Fruit fly (Drosophila melanogaster) whole organism, embryonic: Measurements from ENCODE around the gene msb1l.

Experiments used
- BtbVII ChIP-seq: fragments of 200-800 bp; sonication (Bioruptor generic); optimal IDR thresholded peaks from 3 replicates; lab custom pipeline; 2017; ENCODE audit warnings: missing biosample characterization, mild to moderate bottlenecking, missing genetic modification characterization
- CG10366 ChIP-seq: fragments of 200-800 bp; sonication (Bioruptor generic); IDR thresholded peaks from 2 replicates; pipeline ENCODE4 v1.3.6; 2022; ENCODE audit warnings: missing biosample characterization, missing genetic modification characterization
- CG11456 ChIP-seq: fragments of 200-800 bp; sonication (Bioruptor generic); IDR thresholded peaks from 3 replicates; pipeline ENCODE4 v1.3.6; 2022; ENCODE audit warnings: missing biosample characterization, missing genetic modification characterization
- CG11696 ChIP-seq: fragments of 200-800 bp; sonication (Bioruptor generic); IDR thresholded peaks from 2 replicates; pipeline ENCODE4 v1.3.6; 2022; ENCODE audit warnings: missing biosample characterization, missing genetic modification characterization
- CG1233 ChIP-seq: fragments of 200-800 bp; sonication (Bioruptor generic); optimal IDR thresholded peaks from 4 replicates; lab custom pipeline; 2018; ENCODE audit warnings: missing biosample characterization, mild to moderate bottlenecking, missing genetic modification characterization
- CG12942 ChIP-seq: fragments of 200-800 bp; sonication (Bioruptor generic); optimal IDR thresholded peaks from 3 replicates; lab custom pipeline; 2016; ENCODE audit warnings: missing biosample characterization, missing genetic modification characterization
- CG13296 ChIP-seq: fragments of 200-800 bp; sonication (Bioruptor generic); optimal IDR thresholded peaks from 3 replicates; lab custom pipeline; 2018; ENCODE audit warnings: missing biosample characterization, mild to moderate bottlenecking, missing genetic modification characterization
- CG13894 ChIP-seq: fragments of 200-800 bp; sonication (Bioruptor generic); optimal IDR thresholded peaks from 3 replicates; lab custom pipeline; 2018; ENCODE audit warnings: missing biosample characterization, mild to moderate bottlenecking, missing genetic modification characterization, moderate library complexity
- CG16863 ChIP-seq: fragments of 200-800 bp; sonication (Bioruptor generic); optimal IDR thresholded peaks from 3 replicates; lab custom pipeline; 2016; ENCODE audit warnings: missing biosample characterization, missing genetic modification characterization
- CG17328 ChIP-seq: fragments of 200-800 bp; sonication (Bioruptor generic); IDR thresholded peaks from 2 replicates; pipeline ENCODE4 v1.3.6; 2022; ENCODE audit warnings: missing biosample characterization, missing genetic modification characterization
- CG30020 ChIP-seq: fragments of 200-800 bp; optimal IDR thresholded peaks from 2 replicates; lab custom pipeline; 2019; ENCODE audit warnings: missing biosample characterization, mild to moderate bottlenecking, missing genetic modification characterization, moderate library complexity
- CG7271 ChIP-seq: fragments of 200-800 bp; sonication (Bioruptor generic); optimal IDR thresholded peaks from 2 replicates; lab custom pipeline; 2018; ENCODE audit warnings: missing biosample characterization, mild to moderate bottlenecking, missing genetic modification characterization, moderate library complexity
- CG7556 ChIP-seq: fragments of 200-800 bp; sonication (Bioruptor generic); optimal IDR thresholded peaks from 2 replicates; lab custom pipeline; 2017; ENCODE audit warnings: missing biosample characterization, mild to moderate bottlenecking, missing genetic modification characterization
- D19B ChIP-seq: fragments of 200-800 bp; sonication (Bioruptor generic); optimal IDR thresholded peaks from 2 replicates; lab custom pipeline; 2017; ENCODE audit warnings: missing biosample characterization, mild to moderate bottlenecking, missing genetic modification characterization
- ERR ChIP-seq: fragments of 200-800 bp; sonication (Bioruptor generic); optimal IDR thresholded peaks from 2 replicates; lab custom pipeline; 2016; ENCODE audit warnings: missing biosample characterization, missing genetic modification characterization
- Fer2 ChIP-seq: fragments of 200-800 bp; sonication (Bioruptor generic); optimal IDR thresholded peaks from 2 replicates; lab custom pipeline; 2018; ENCODE audit warnings: missing biosample characterization, mild to moderate bottlenecking, missing genetic modification characterization, moderate library complexity
- HmgD ChIP-seq: fragments of 200-800 bp; sonication (Bioruptor generic); optimal IDR thresholded peaks from 3 replicates; lab custom pipeline; 2016; ENCODE audit warnings: missing biosample characterization, missing genetic modification characterization
- Hr51 ChIP-seq, 2 experiments: fragments of 200-800 bp; sonication (Bioruptor generic); optimal IDR thresholded peaks; 2 replicates in 1 of 2; 3 replicates in 1 of 2; lab custom pipeline; 2016 to 2018; ENCODE audit warnings: missing biosample characterization in 2 of 2, missing genetic modification characterization in 2 of 2, mild to moderate bottlenecking in 1 of 2, moderate library complexity in 1 of 2
- Max ChIP-seq: fragments of 200-800 bp; sonication (Bioruptor generic); optimal IDR thresholded peaks from 2 replicates; lab custom pipeline; 2016; ENCODE audit warnings: missing biosample characterization, mild to moderate bottlenecking, missing genetic modification characterization
- Med ChIP-seq: fragments of 200-800 bp; sonication (Bioruptor generic); peaks from one replicate; lab custom pipeline; 2016; ENCODE audit warnings: missing biosample characterization, missing genetic modification characterization, mild to moderate bottlenecking, inconsistent platforms, moderate library complexity
- Opbp ChIP-seq: fragments of 200-800 bp; sonication (Bioruptor generic); IDR thresholded peaks from 3 replicates; pipeline ENCODE4 v1.3.6; 2022; ENCODE audit warnings: missing biosample characterization, missing genetic modification characterization; ENCODE audit not compliant: partially characterized antibody
- ab ChIP-seq: fragments of 200-800 bp; sonication (Bioruptor generic); optimal IDR thresholded peaks from 2 replicates; lab custom pipeline; 2016; ENCODE audit warnings: missing biosample characterization, missing genetic modification characterization
- az2 ChIP-seq: fragments of 200-800 bp; sonication (Bioruptor generic); optimal IDR thresholded peaks from 3 replicates; lab custom pipeline; 2016; ENCODE audit warnings: missing biosample characterization, missing genetic modification characterization
- cato ChIP-seq: fragments of 200-800 bp; sonication (Bioruptor generic); optimal IDR thresholded peaks from 2 replicates; lab custom pipeline; 2016; ENCODE audit warnings: missing biosample characterization, missing genetic modification characterization, borderline replicate concordance
- danr ChIP-seq: fragments of 200-800 bp; sonication (Bioruptor generic); IDR thresholded peaks from 2 replicates; pipeline ENCODE4 v1.3.6; 2022; ENCODE audit warnings: missing biosample characterization, missing genetic modification characterization
- dimm ChIP-seq: fragments of 200-800 bp; sonication (Bioruptor generic); IDR thresholded peaks from 2 replicates; pipeline ENCODE4 v1.3.6; 2022; ENCODE audit warnings: missing biosample characterization, missing genetic modification characterization
- dpn ChIP-seq, 2 experiments: fragments of 200-800 bp; sonication (Bioruptor generic); optimal IDR thresholded peaks; 3 replicates each; lab custom pipeline; 2016; ENCODE audit warnings: missing biosample characterization in 2 of 2, missing genetic modification characterization in 2 of 2
- dysf ChIP-seq: fragments of 200-800 bp; sonication (Bioruptor generic); IDR thresholded peaks from 3 replicates; pipeline ENCODE4 v1.3.6; 2022; ENCODE audit warnings: missing biosample characterization, missing genetic modification characterization
- eve ChIP-seq, 2 experiments: fragments of >200 bp; optimal IDR thresholded peaks; 2 replicates each; lab custom pipeline; 2017; ENCODE audit warnings: missing biosample characterization in 2 of 2, missing genetic modification characterization in 2 of 2
- exex ChIP-seq: fragments of 200-800 bp; sonication (Bioruptor generic); optimal IDR thresholded peaks from 4 replicates; lab custom pipeline; 2018; ENCODE audit warnings: missing biosample characterization, mild to moderate bottlenecking, missing genetic modification characterization, moderate library complexity
- fd3F ChIP-seq: fragments of 200-800 bp; sonication (Bioruptor generic); optimal IDR thresholded peaks from 2 replicates; lab custom pipeline; 2018; ENCODE audit warnings: missing biosample characterization, mild to moderate bottlenecking, missing genetic modification characterization, moderate library complexity
- gem ChIP-seq: fragments of 200-800 bp; sonication (Bioruptor generic); optimal IDR thresholded peaks from 2 replicates; lab custom pipeline; 2019; ENCODE audit warnings: missing biosample characterization, mild to moderate bottlenecking, missing genetic modification characterization, moderate library complexity
- gsb ChIP-seq: fragments of 200-800 bp; sonication (Bioruptor generic); IDR thresholded peaks from 2 replicates; pipeline ENCODE4 v1.3.6; 2022; ENCODE audit warnings: missing biosample characterization, missing genetic modification characterization
- h ChIP-seq: fragments of >200 bp; optimal IDR thresholded peaks from 2 replicates; lab custom pipeline; 2017
- inv ChIP-seq: fragments of 200-800 bp; sonication (Bioruptor generic); IDR thresholded peaks from 2 replicates; pipeline ENCODE4 v1.3.6; 2022; ENCODE audit warnings: missing biosample characterization, missing genetic modification characterization; ENCODE audit not compliant: partially characterized antibody
- kah ChIP-seq: fragments of 200-800 bp; sonication (Bioruptor generic); optimal IDR thresholded peaks from 2 replicates; lab custom pipeline; 2018; ENCODE audit warnings: missing biosample characterization, mild to moderate bottlenecking, missing genetic modification characterization
- klu ChIP-seq: fragments of 200-800 bp; sonication (Bioruptor generic); IDR thresholded peaks from 2 replicates; pipeline ENCODE4 v1.3.6; 2022; ENCODE audit warnings: missing biosample characterization, missing genetic modification characterization
- knrl ChIP-seq: fragments of 200-800 bp; sonication (Bioruptor generic); IDR thresholded peaks from 3 replicates; pipeline ENCODE4 v1.3.6; 2022; ENCODE audit warnings: missing biosample characterization, missing genetic modification characterization; ENCODE audit not compliant: partially characterized antibody
- lola ChIP-seq, 3 experiments: fragments of >200 bp in 2 of 3; fragments of 200-800 bp in 1 of 3; sonication (Bioruptor generic) in 1 of 3; optimal IDR thresholded peaks; 2 replicates each; lab custom pipeline; 2017 to 2019; ENCODE audit warnings: missing biosample characterization in 3 of 3, missing genetic modification characterization in 3 of 3, mild to moderate bottlenecking in 1 of 3, moderate library complexity in 1 of 3
- org-1 ChIP-seq: fragments of 200-800 bp; sonication (Bioruptor generic); optimal IDR thresholded peaks from 2 replicates; lab custom pipeline; 2017; ENCODE audit warnings: missing biosample characterization, missing genetic modification characterization
- pan ChIP-seq, 4 experiments: fragments of >200 bp in 3 of 4; fragments of 200-800 bp in 1 of 4; sonication (Bioruptor generic) in 1 of 4; optimal IDR thresholded peaks in 3 of 4; IDR thresholded peaks in 1 of 4; 2 replicates each; pipeline versions ENCODE4 v1.3.6 to Lab custom; 2017 to 2022; ENCODE audit warnings: missing biosample characterization in 2 of 4, missing genetic modification characterization in 2 of 4, mixed read lengths in 1 of 4
- rib ChIP-seq: fragments of 200-800 bp; sonication (Bioruptor generic); IDR thresholded peaks from 2 replicates; pipeline ENCODE4 v1.3.6; 2022; ENCODE audit warnings: missing biosample characterization, missing genetic modification characterization
- sd ChIP-seq: fragments of 200-800 bp; sonication (Bioruptor generic); optimal IDR thresholded peaks from 3 replicates; lab custom pipeline; 2018; ENCODE audit warnings: missing biosample characterization, mild to moderate bottlenecking, missing genetic modification characterization, moderate library complexity
- sens-2 ChIP-seq: fragments of 200-800 bp; sonication (Bioruptor generic); IDR thresholded peaks from 2 replicates; pipeline ENCODE4 v1.3.6; 2022; ENCODE audit warnings: missing biosample characterization, missing genetic modification characterization
- slbo ChIP-seq: fragments of 200-800 bp; sonication (Bioruptor generic); IDR thresholded peaks from 2 replicates; pipeline ENCODE4 v1.3.6; 2022; ENCODE audit warnings: missing biosample characterization, missing genetic modification characterization
- tna ChIP-seq: fragments of 200-800 bp; sonication (Bioruptor generic); IDR thresholded peaks from 2 replicates; pipeline ENCODE4 v1.3.6; 2022; ENCODE audit warnings: missing biosample characterization, missing genetic modification characterization; ENCODE audit not compliant: partially characterized antibody
- tup ChIP-seq: fragments of 200-800 bp; sonication (Bioruptor generic); optimal IDR thresholded peaks from 2 replicates; lab custom pipeline; 2016; ENCODE audit warnings: missing biosample characterization, mild to moderate bottlenecking, missing genetic modification characterization, moderate library complexity
- zen ChIP-seq: fragments of 200-800 bp; sonication (Bioruptor generic); optimal IDR thresholded peaks from 3 replicates; lab custom pipeline; 2018; ENCODE audit warnings: missing biosample characterization, mild to moderate bottlenecking, missing genetic modification characterization, moderate library complexity

Gene msb1l

DNA sequence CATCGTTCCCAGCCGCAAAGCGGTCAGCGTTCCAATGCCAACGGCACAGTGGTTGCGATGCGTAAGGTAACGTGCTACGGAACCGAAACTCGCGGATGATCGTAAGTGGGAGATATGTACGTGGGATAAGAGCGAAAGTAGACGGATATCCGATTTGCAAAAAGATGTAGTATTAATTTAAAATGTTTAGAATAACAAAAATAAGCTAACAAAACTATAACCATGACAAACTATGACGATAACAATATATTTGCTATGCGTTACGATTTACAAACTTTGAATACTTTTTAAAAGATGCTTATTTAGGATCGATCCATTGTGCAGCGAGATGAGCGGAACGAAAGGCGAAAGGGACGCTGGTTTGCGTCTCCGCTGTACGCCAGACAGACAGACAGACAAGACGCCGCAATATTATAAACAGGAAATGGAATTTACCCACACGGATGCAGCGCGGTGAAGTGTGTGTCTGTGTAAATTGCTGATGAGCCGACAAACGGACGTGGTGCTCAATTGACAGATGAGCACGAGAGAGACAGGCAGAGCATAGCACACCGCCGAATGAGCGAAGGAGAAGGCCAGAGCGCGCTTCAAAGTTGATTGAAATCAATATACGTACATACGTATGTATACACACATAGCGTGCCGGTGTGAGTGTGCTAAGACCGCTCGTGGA lies 1.7 kb upstream of the msb1l start (continued):
- TF ChIP-seq Fer2 (tag; lab: Kevin White, UChicago): peak; percentile 83
- TF ChIP-seq CG16863: peak; percentile 95
- peak; percentile 85 for TF ChIP-seq tup (GFP tag; lab: Kevin White, UChicago)
- peak; percentile 94 for TF ChIP-seq CG13296 (GFP tag; lab: Kevin White, UChicago)
- peak; percentile 97 to 98 for TF ChIP-seq dpn (GFP tag; optimal IDR thresholded peaks at IDR 0.05; lab: Kevin White, UChicago)
- TF ChIP-seq Hr51 (GFP tag; optimal IDR thresholded peaks at IDR 0.05; lab: Kevin White, UChicago): peak; percentile 96 to 97
- peak; percentile 94 for TF ChIP-seq CG11456 (GFP tag; lab: Robert Waterston, UW)
- no peak for TF ChIP-seq h
- TF ChIP-seq CG7556 (GFP tag; lab: Kevin White, UChicago): peak; percentile 98
- peak; percentile 89 for TF ChIP-seq cato (GFP tag; lab: Kevin White, UChicago)
- peak; percentile 82 for TF ChIP-seq zen (tag; lab: Kevin White, UChicago)
- TF ChIP-seq org-1 (GFP tag; lab: Kevin White, UChicago): peak; percentile 97
- no peak for TF ChIP-seq pan (optimal IDR thresholded peaks at IDR 0.05; lab: Kevin White, UChicago)
- peak in 1 of 2 experiments; percentile 95 for TF ChIP-seq pan (GFP tag; optimal IDR thresholded peaks at IDR 0.05 in 1 of 2, IDR thresholded peaks at IDR 0.05 in 1 of 2)
- peak; percentile 100 for TF ChIP-seq sd
- TF ChIP-seq CG12942: peak; percentile 97
- TF ChIP-seq slbo: peak; percentile 96
- TF ChIP-seq ab (GFP tag; lab: Kevin White, UChicago): peak; percentile 54
- TF ChIP-seq HmgD: peak; percentile 63
- peak; percentile 76 for TF ChIP-seq dimm (GFP tag; lab: Robert Waterston, UW)
- TF ChIP-seq danr (GFP tag; lab: Robert Waterston, UW): peak; percentile 94
- peak; percentile 93 for TF ChIP-seq CG10366 (GFP tag; lab: Robert Waterston, UW)
- peak; percentile 96 for TF ChIP-seq CG1233 (GFP tag; lab: Kevin White, UChicago)
- TF ChIP-seq knrl: no peak
- no peak for TF ChIP-seq eve (GFP tag; optimal IDR thresholded peaks at IDR 0.05; lab: Kevin White, UChicago)
- peak; percentile 86 for TF ChIP-seq kah (GFP tag; lab: Kevin White, UChicago)
- TF ChIP-seq tna (GFP tag; lab: Robert Waterston, UW): no peak
- TF ChIP-seq BtbVII (GFP tag; lab: Kevin White, UChicago): peak; percentile 94
- TF ChIP-seq lola (GFP tag; optimal IDR thresholded peaks at IDR 0.05; lab: Kevin White, UChicago): peak in 2 of 3 experiments; percentile 44 to 97
- TF ChIP-seq rib (GFP tag; lab: Robert Waterston, UW): no peak; the same call in 1 of the 2 replicates
- peak; percentile 93 for TF ChIP-seq Max
- TF ChIP-seq Med (GFP tag; lab: Kevin White, UChicago): peak; percentile 99
- peak; percentile 92 for TF ChIP-seq klu (GFP tag; lab: Robert Waterston, UW)
- no peak for TF ChIP-seq CG7271
- TF ChIP-seq ERR (GFP tag; lab: Kevin White, UChicago): peak; percentile 92
- peak; percentile 94 for TF ChIP-seq fd3F (GFP tag; lab: Kevin White, UChicago)
- peak; percentile 73; the same call in 1 of the 2 replicates for TF ChIP-seq CG11696 (GFP tag; lab: Robert Waterston, UW)
- no peak for TF ChIP-seq inv
- peak; percentile 85 for TF ChIP-seq CG17328 (GFP tag; lab: Robert Waterston, UW)
- peak; percentile 92 for TF ChIP-seq D19B (GFP tag; lab: Kevin White, UChicago)
- peak; percentile 86 for TF ChIP-seq CG30020 (tag; lab: Kevin White, UChicago)
- peak; percentile 90 for TF ChIP-seq gsb
- peak; percentile 75 for TF ChIP-seq CG13894 (tag; lab: Kevin White, UChicago)
- peak; percentile 67 for TF ChIP-seq exex (tag; lab: Kevin White, UChicago)
- TF ChIP-seq dysf (GFP tag; lab: Robert Waterston, UW): peak; percentile 98
- TF ChIP-seq Opbp: no peak
- peak; percentile 98 for TF ChIP-seq gem (tag; lab: Kevin White, UChicago)
- TF ChIP-seq sens-2 (GFP tag; lab: Robert Waterston, UW): peak; percentile 27; the same call in 1 of the 2 replicates
- TF ChIP-seq az2 (GFP tag; lab: Kevin White, UChicago): peak; percentile 97
